Fruit fly (Drosophila melanogaster) whole organism, embryonic: ENCODE measurements around the gene THG.
A peak's percentile ranks its signal among the peaks of the same experiment; 100 is the strongest.

ENCODE experiments used
- Blimp-1 ChIP-seq: fragments of 200-800 bp; sonication (Bioruptor generic); optimal IDR thresholded peaks from 3 replicates; lab custom pipeline; 2018; ENCODE audit warnings: missing biosample characterization, missing genetic modification characterization, mild to moderate bottlenecking, moderate library complexity, missing genetic modification reagents
- C15 ChIP-seq: fragments of 200-800 bp; sonication (Bioruptor generic); IDR thresholded peaks from 3 replicates; pipeline ENCODE4 v1.3.6; 2022; ENCODE audit warnings: missing biosample characterization, missing genetic modification characterization
- CG10147 ChIP-seq: fragments of 200-800 bp; sonication (Bioruptor generic); optimal IDR thresholded peaks from 2 replicates; lab custom pipeline; 2019; ENCODE audit warnings: missing biosample characterization, mild to moderate bottlenecking, missing genetic modification characterization, moderate library complexity
- CG12391 ChIP-seq: fragments of 200-800 bp; sonication (Bioruptor generic); optimal IDR thresholded peaks from 3 replicates; lab custom pipeline; 2018; ENCODE audit warnings: missing biosample characterization, mild to moderate bottlenecking, missing genetic modification characterization, moderate library complexity
- CG12659 ChIP-seq: fragments of 200-800 bp; sonication (Bioruptor generic); optimal IDR thresholded peaks from 3 replicates; lab custom pipeline; 2017; ENCODE audit warnings: mild to moderate bottlenecking, missing biosample characterization, missing genetic modification reagents, missing genetic modification characterization
- CG1603 ChIP-seq: fragments of 200-800 bp; sonication (Bioruptor generic); optimal IDR thresholded peaks from 2 replicates; lab custom pipeline; 2019; ENCODE audit warnings: missing biosample characterization, mild to moderate bottlenecking, missing genetic modification characterization, moderate library complexity
- CG17612 ChIP-seq: fragments of 200-800 bp; sonication (Bioruptor generic); IDR thresholded peaks from 2 replicates; pipeline ENCODE4 v1.3.6; 2022; ENCODE audit warnings: missing biosample characterization, missing genetic modification characterization
- CG1792 ChIP-seq: fragments of 200-800 bp; sonication (Bioruptor generic); optimal IDR thresholded peaks from 2 replicates; lab custom pipeline; 2016; ENCODE audit warnings: missing biosample characterization, missing genetic modification characterization
- CG18011 ChIP-seq: fragments of 200-800 bp; sonication (Bioruptor generic); optimal IDR thresholded peaks from 2 replicates; lab custom pipeline; 2017; ENCODE audit warnings: missing biosample characterization, missing genetic modification characterization, mild to moderate bottlenecking, moderate library complexity, missing genotype
- CG2678 ChIP-seq: fragments of 200-800 bp; sonication (Bioruptor generic); optimal IDR thresholded peaks from 3 replicates; lab custom pipeline; 2019; ENCODE audit warnings: missing biosample characterization, mild to moderate bottlenecking, missing genetic modification characterization, moderate library complexity
- CG31365 ChIP-seq: fragments of 200-800 bp; sonication (Bioruptor generic); optimal IDR thresholded peaks from 2 replicates; lab custom pipeline; 2018; ENCODE audit warnings: missing biosample characterization, mild to moderate bottlenecking, missing genetic modification characterization
- CG33213 ChIP-seq: fragments of 200-800 bp; sonication (Bioruptor generic); optimal IDR thresholded peaks from 3 replicates; lab custom pipeline; 2016; ENCODE audit warnings: missing biosample characterization, missing genetic modification characterization
- CG34224 ChIP-seq: fragments of 200-800 bp; sonication (Bioruptor generic); IDR thresholded peaks from 3 replicates; pipeline ENCODE4 v1.3.6; 2022; ENCODE audit warnings: missing biosample characterization, missing genetic modification characterization; ENCODE audit not compliant: partially characterized antibody
- CG34376 ChIP-seq: fragments of 200-800 bp; sonication (Bioruptor generic); optimal IDR thresholded peaks from 2 replicates; lab custom pipeline; 2018; ENCODE audit warnings: missing biosample characterization, mild to moderate bottlenecking, missing genetic modification characterization
- CG4707 ChIP-seq: fragments of 200-800 bp; sonication (Bioruptor generic); optimal IDR thresholded peaks from 2 replicates; lab custom pipeline; 2018; ENCODE audit warnings: missing biosample characterization, mild to moderate bottlenecking, missing genetic modification characterization, moderate library complexity
- CG6765 ChIP-seq: fragments of 200-800 bp; sonication (Bioruptor generic); optimal IDR thresholded peaks from 3 replicates; lab custom pipeline; 2017; ENCODE audit warnings: missing biosample characterization, mild to moderate bottlenecking, missing genetic modification characterization
- CG8478 ChIP-seq: fragments of >200 bp; optimal IDR thresholded peaks from 2 replicates; lab custom pipeline; 2018
- CkIIα-i1 ChIP-seq: fragments of 200-800 bp; sonication (Bioruptor generic); IDR thresholded peaks from 2 replicates; pipeline ENCODE4 v1.3.6; 2022; ENCODE audit warnings: missing biosample characterization, missing genetic modification characterization
- Dp ChIP-seq: fragments of 200-800 bp; sonication (Bioruptor generic); optimal IDR thresholded peaks from 2 replicates; lab custom pipeline; 2018; ENCODE audit warnings: missing biosample characterization, mild to moderate bottlenecking, missing genetic modification characterization, moderate library complexity
- Fer2 ChIP-seq: fragments of 200-800 bp; sonication (Bioruptor generic); optimal IDR thresholded peaks from 2 replicates; lab custom pipeline; 2018; ENCODE audit warnings: missing biosample characterization, mild to moderate bottlenecking, missing genetic modification characterization, moderate library complexity
- Gsc ChIP-seq: fragments of 200-800 bp; sonication (Bioruptor generic); IDR thresholded peaks from 2 replicates; pipeline ENCODE4 v1.3.6; 2022; ENCODE audit warnings: missing biosample characterization, missing genetic modification characterization
- HLH4C ChIP-seq: fragments of 200-800 bp; sonication (Bioruptor generic); IDR thresholded peaks from 3 replicates; pipeline ENCODE4 v1.3.6; 2022; ENCODE audit warnings: missing biosample characterization, missing genetic modification characterization; ENCODE audit not compliant: partially characterized antibody
- HLH54F ChIP-seq: fragments of 200-800 bp; sonication (Bioruptor generic); optimal IDR thresholded peaks from 3 replicates; lab custom pipeline; 2016; ENCODE audit warnings: missing biosample characterization, missing genetic modification characterization
- Hr39 ChIP-seq: fragments of >200 bp; optimal IDR thresholded peaks from 2 replicates; lab custom pipeline; 2017
- Mes4 ChIP-seq: fragments of 200-800 bp; sonication (Bioruptor generic); optimal IDR thresholded peaks from 2 replicates; lab custom pipeline; 2016; ENCODE audit warnings: missing biosample characterization, missing genetic modification characterization
- Opbp ChIP-seq: fragments of 200-800 bp; sonication (Bioruptor generic); IDR thresholded peaks from 3 replicates; pipeline ENCODE4 v1.3.6; 2022; ENCODE audit warnings: missing biosample characterization, missing genetic modification characterization; ENCODE audit not compliant: partially characterized antibody
- Spps ChIP-seq: fragments of 200-800 bp; sonication (Bioruptor generic); optimal IDR thresholded peaks from 2 replicates; lab custom pipeline; 2018; ENCODE audit warnings: missing biosample characterization, mild to moderate bottlenecking, missing genetic modification characterization
- Vsx1 ChIP-seq: fragments of 200-800 bp; sonication (Bioruptor generic); optimal IDR thresholded peaks from 2 replicates; lab custom pipeline; 2017; ENCODE audit warnings: missing biosample characterization, mild to moderate bottlenecking, missing genetic modification characterization, missing genetic modification reagents
- ab ChIP-seq: fragments of 200-800 bp; sonication (Bioruptor generic); optimal IDR thresholded peaks from 2 replicates; lab custom pipeline; 2016; ENCODE audit warnings: missing biosample characterization, missing genetic modification characterization
- amos ChIP-seq: fragments of 200-800 bp; sonication (Bioruptor generic); IDR thresholded peaks from 2 replicates; pipeline ENCODE4 v1.3.6; 2022; ENCODE audit warnings: missing biosample characterization, missing genetic modification characterization; ENCODE audit not compliant: partially characterized antibody
- bcd ChIP-seq: fragments of 200-800 bp; sonication (Bioruptor generic); optimal IDR thresholded peaks from 2 replicates; lab custom pipeline; 2017; ENCODE audit warnings: missing biosample characterization, mild to moderate bottlenecking, missing genetic modification characterization
- cg ChIP-seq: fragments of 200-800 bp; sonication (Bioruptor generic); optimal IDR thresholded peaks from 3 replicates; lab custom pipeline; 2019; ENCODE audit warnings: missing biosample characterization, mild to moderate bottlenecking, missing genetic modification characterization, moderate library complexity
- crol ChIP-seq: fragments of 200-800 bp; sonication (Bioruptor generic); IDR thresholded peaks from 2 replicates; pipeline ENCODE4 v1.3.6; 2022; ENCODE audit warnings: missing biosample characterization, missing genetic modification characterization
- danr ChIP-seq: fragments of 200-800 bp; sonication (Bioruptor generic); IDR thresholded peaks from 2 replicates; pipeline ENCODE4 v1.3.6; 2022; ENCODE audit warnings: missing biosample characterization, missing genetic modification characterization
- eyg ChIP-seq: fragments of 200-800 bp; sonication (Bioruptor generic); optimal IDR thresholded peaks from 3 replicates; lab custom pipeline; 2016; ENCODE audit warnings: missing biosample characterization, missing genetic modification characterization
- fru ChIP-seq: fragments of >200 bp; optimal IDR thresholded peaks from 2 replicates; lab custom pipeline; 2017
- gsb-n ChIP-seq: fragments of 200-800 bp; sonication (Bioruptor generic); optimal IDR thresholded peaks from 3 replicates; lab custom pipeline; 2018; ENCODE audit warnings: missing biosample characterization, mild to moderate bottlenecking, missing genetic modification characterization
- hb ChIP-seq: fragments of 200-800 bp; sonication (Bioruptor generic); IDR thresholded peaks from 3 replicates; pipeline ENCODE4 v1.3.6; 2022; ENCODE audit warnings: missing biosample characterization, missing genetic modification characterization; ENCODE audit not compliant: partially characterized antibody
- hth ChIP-seq: fragments of >200 bp; optimal IDR thresholded peaks from 2 replicates; lab custom pipeline; 2017; ENCODE audit warnings: inconsistent platforms
- insv ChIP-seq, 2 experiments: fragments of 200-800 bp; sonication (Bioruptor generic); optimal IDR thresholded peaks; 3 replicates each; lab custom pipeline; 2016 to 2018; ENCODE audit warnings: missing biosample characterization in 2 of 2, missing genetic modification characterization in 2 of 2
- oc ChIP-seq: fragments of 200-800 bp; sonication (Bioruptor generic); optimal IDR thresholded peaks from 2 replicates; lab custom pipeline; 2018; ENCODE audit warnings: missing biosample characterization, mild to moderate bottlenecking, missing genetic modification characterization, moderate library complexity
- onecut ChIP-seq: fragments of 200-800 bp; sonication (Bioruptor generic); IDR thresholded peaks from 2 replicates; pipeline ENCODE4 v1.3.6; 2022; ENCODE audit warnings: missing biosample characterization, missing genetic modification characterization
- pb ChIP-seq: fragments of 200-800 bp; sonication (Bioruptor generic); optimal IDR thresholded peaks from 3 replicates; lab custom pipeline; 2016; ENCODE audit warnings: missing biosample characterization, missing genetic modification characterization
- pita ChIP-seq: fragments of 200-800 bp; sonication (Bioruptor generic); optimal IDR thresholded peaks from 2 replicates; lab custom pipeline; 2017; ENCODE audit warnings: missing biosample characterization, mild to moderate bottlenecking, missing genetic modification characterization
- pnt ChIP-seq: fragments of 200-800 bp; sonication (Bioruptor generic); optimal IDR thresholded peaks from 3 replicates; lab custom pipeline; 2016; ENCODE audit warnings: missing biosample characterization, missing genetic modification characterization
- run ChIP-seq: fragments of 200-800 bp; sonication (Bioruptor generic); optimal IDR thresholded peaks from 3 replicates; lab custom pipeline; 2018; ENCODE audit warnings: missing biosample characterization, mild to moderate bottlenecking, missing genetic modification characterization
- sna ChIP-seq: fragments of 200-800 bp; sonication (Bioruptor generic); IDR thresholded peaks from 2 replicates; pipeline ENCODE4 v1.3.6; 2022; ENCODE audit warnings: missing biosample characterization, missing genetic modification characterization; ENCODE audit not compliant: partially characterized antibody
- tll ChIP-seq, 2 experiments: fragments of 200-800 bp in 1 of 2; fragments of >200 bp in 1 of 2; sonication (Bioruptor generic) in 1 of 2; optimal IDR thresholded peaks; 2 replicates each; lab custom pipeline; 2017 to 2019; ENCODE audit warnings: missing biosample characterization in 2 of 2, missing genetic modification characterization in 2 of 2, mild to moderate bottlenecking in 1 of 2, moderate library complexity in 1 of 2
- trh ChIP-seq: fragments of 200-800 bp; sonication (Bioruptor generic); optimal IDR thresholded peaks from 2 replicates; lab custom pipeline; 2016; ENCODE audit warnings: missing biosample characterization, missing genetic modification characterization
- vnd ChIP-seq: fragments of 200-800 bp; sonication (Bioruptor generic); IDR thresholded peaks from 3 replicates; pipeline ENCODE4 v1.3.6; 2022; ENCODE audit warnings: missing biosample characterization, missing genetic modification characterization; ENCODE audit not compliant: partially characterized antibody
- zf30C ChIP-seq: fragments of 200-800 bp; sonication (Bioruptor generic); optimal IDR thresholded peaks from 3 replicates; lab custom pipeline; 2018; ENCODE audit warnings: missing biosample characterization, mild to moderate bottlenecking, missing genetic modification characterization

The THG gene

dm6 chr2L:15009703-15010102 lies at the start of gene THG, which contains the start of gene Rnmt (continued):
- peak; percentile 14 for TF ChIP-seq eyg (GFP tag; lab: Kevin White, UChicago)
- peak; percentile 92; the same call in 1 of the 2 replicates for TF ChIP-seq sna (GFP tag; lab: Robert Waterston, UW)
- no peak for TF ChIP-seq cg (GFP tag; lab: Kevin White, UChicago)
- peak; percentile 20 for TF ChIP-seq CG4707 (GFP tag; lab: Kevin White, UChicago)
- peak; percentile 73 for TF ChIP-seq Blimp-1 (GFP tag; lab: Kevin White, UChicago)
- TF ChIP-seq CG31365 (tag; lab: Kevin White, UChicago), result no peak
- TF ChIP-seq CG6765 (GFP tag; lab: Kevin White, UChicago), result no peak
- TF ChIP-seq CG33213 (GFP tag; lab: Kevin White, UChicago), result peak; percentile 44
- no peak for TF ChIP-seq ab
- TF ChIP-seq oc, result peak; percentile 78
- peak; percentile 71 for TF ChIP-seq gsb-n (tag; lab: Kevin White, UChicago)
- TF ChIP-seq Opbp (GFP tag; lab: Robert Waterston, UW), result peak; percentile 84
- TF ChIP-seq CG12391 (tag; lab: Kevin White, UChicago), result peak; percentile 92
- no peak for TF ChIP-seq pb (GFP tag; lab: Kevin White, UChicago)
- TF ChIP-seq amos (GFP tag; lab: Robert Waterston, UW), result peak; percentile 83
- peak; percentile 81 for TF ChIP-seq CG2678
- peak; percentile 62 for TF ChIP-seq onecut (GFP tag; lab: Robert Waterston, UW)
- peak; percentile 58 for TF ChIP-seq trh
- peak; percentile 33; the same call in 1 of the 2 replicates for TF ChIP-seq crol (GFP tag; lab: Robert Waterston, UW)
- TF ChIP-seq CG1603 (tag; lab: Kevin White, UChicago), result peak; percentile 71
- TF ChIP-seq pnt (GFP tag; lab: Kevin White, UChicago), result peak; percentile 41
- no peak for TF ChIP-seq CG17612 (GFP tag; lab: Robert Waterston, UW)
- TF ChIP-seq bcd, result peak; percentile 63
- TF ChIP-seq C15 (GFP tag; lab: Robert Waterston, UW), result peak; percentile 60; the same call in 1 of the 3 replicates
- TF ChIP-seq danr, result no peak
- peak; percentile 53 for TF ChIP-seq Dp (GFP tag; lab: Kevin White, UChicago)
- peak; percentile 85 for TF ChIP-seq HLH4C (GFP tag; lab: Robert Waterston, UW)
- peak; percentile 26 for TF ChIP-seq CG1792 (GFP tag; lab: Kevin White, UChicago)
- peak; percentile 57; the same call in 1 of the 2 replicates for TF ChIP-seq CkIIα-i1 (GFP tag; lab: Robert Waterston, UW)
- TF ChIP-seq pita (GFP tag; lab: Kevin White, UChicago), result no peak
- peak; percentile 72 for TF ChIP-seq CG10147
- TF ChIP-seq Gsc, result no peak
- peak; percentile 66 for TF ChIP-seq HLH54F (GFP tag; lab: Kevin White, UChicago)
- TF ChIP-seq CG34224 (GFP tag; lab: Robert Waterston, UW), result peak; percentile 84
- peak; percentile 12 for TF ChIP-seq run (tag; lab: Kevin White, UChicago)
- TF ChIP-seq CG12659 (GFP tag; lab: Kevin White, UChicago), result peak; percentile 87
- peak; percentile 79 for TF ChIP-seq hb (GFP tag; lab: Robert Waterston, UW)
- peak; percentile 77 for TF ChIP-seq Fer2 (tag; lab: Kevin White, UChicago)
- TF ChIP-seq Mes4 (GFP tag; lab: Kevin White, UChicago), result peak; percentile 37
- no peak for TF ChIP-seq Vsx1 (GFP tag; lab: Kevin White, UChicago)
- no peak for TF ChIP-seq hth (lab: Kevin White, UChicago)
- no peak for TF ChIP-seq fru (lab: Kevin White, UChicago)
- TF ChIP-seq zf30C, result no peak
- TF ChIP-seq Spps, result peak; percentile 62
- TF ChIP-seq tll (GFP tag; optimal IDR thresholded peaks at IDR 0.05; lab: Kevin White, UChicago), result no peak
- peak; percentile 82 for TF ChIP-seq vnd
- no peak for TF ChIP-seq CG8478
- TF ChIP-seq Hr39 (lab: Kevin White, UChicago), result no peak
- TF ChIP-seq CG18011 (GFP tag; lab: Kevin White, UChicago), result peak; percentile 78
- TF ChIP-seq insv (GFP tag; optimal IDR thresholded peaks at IDR 0.05; lab: Kevin White, UChicago), result peak in 1 of 2 experiments; percentile 43
- TF ChIP-seq CG34376, result peak; percentile 61
